Fruit fly (Drosophila melanogaster) whole organism, prepupa: Measurements from ENCODE around the gene CG11630.

Source experiments
- Ets96B ChIP-seq: fragments of 200-800 bp; optimal IDR thresholded peaks from 2 replicates; lab custom pipeline; 2019; ENCODE audit warnings: missing biosample characterization, mild to moderate bottlenecking, missing genetic modification characterization, moderate library complexity
- achi ChIP-seq: fragments of 200-800 bp; sonication (Bioruptor generic); optimal IDR thresholded peaks from 3 replicates; lab custom pipeline; 2016; ENCODE audit warnings: missing biosample characterization, missing genetic modification characterization
- cyc ChIP-seq: fragments of 200-800 bp; sonication (Bioruptor generic); optimal IDR thresholded peaks from 3 replicates; lab custom pipeline; 2016; ENCODE audit warnings: missing biosample characterization, missing genetic modification characterization

dm6 chr2L:21753448-21753908 is 30.4 kb downstream of the CG11630 start:
- no peak for TF ChIP-seq achi (GFP tag; lab: Kevin White, UChicago)
- no peak for TF ChIP-seq Ets96B
- TF ChIP-seq cyc (GFP tag; lab: Kevin White, UChicago), result no peak
